Worm (Caenorhabditis elegans): ENCODE data around the gene K08D8.6.

The K08D8.6 gene

ce11 chrIV:12840873-12841272, 49.4 kb downstream of the K08D8.6 start:
- TF ChIP-seq ceh-83 (GFP tag; optimal IDR thresholded peaks at IDR 0.05) (no peak), nhr-12 (tag; optimal IDR thresholded peaks at IDR 0.05) (no peak), nhr-2 (tag; optimal IDR thresholded peaks at IDR 0.05) (no peak), lin-13 (tag; optimal IDR thresholded peaks at IDR 0.05) (no peak), ham-2 (GFP tag; optimal IDR thresholded peaks at IDR 0.05) (no peak), ces-1 (GFP tag; optimal IDR thresholded peaks at IDR 0.05) (no peak), mab-5 (tag; optimal IDR thresholded peaks at IDR 0.05) (no peak), ztf-11 (tag; optimal IDR thresholded peaks at IDR 0.05) (no peak), nhr-28 (tag; optimal IDR thresholded peaks at IDR 0.05) (no peak), mep-1 (tag; optimal IDR thresholded peaks at IDR 0.05) (no peak), snpc-4 (tag; optimal IDR thresholded peaks at IDR 0.05) (no peak), unc-120 (tag; optimal IDR thresholded peaks at IDR 0.05; ENCODE audit: poor library complexity, severe bottlenecking) (no peak), cnd-1 (tag; optimal IDR thresholded peaks at IDR 0.05) (no peak), sem-2 (GFP tag; optimal IDR thresholded peaks at IDR 0.05) (no peak), blmp-1 (tag; optimal IDR thresholded peaks at IDR 0.05) (no peak)

ce11 chrIV:12840348-12840747, 50.0 kb downstream of the K08D8.6 start:
- TF ChIP-seq sptf-1 (tag; optimal IDR thresholded peaks at IDR 0.05) (no peak), lsy-2 (tag; optimal IDR thresholded peaks at IDR 0.05) (no peak), nhr-76 (tag; optimal IDR thresholded peaks at IDR 0.05) (no peak), tbx-8 (GFP tag; optimal IDR thresholded peaks at IDR 0.05) (no peak), blmp-1 (tag; optimal IDR thresholded peaks at IDR 0.05) (no peak), hlh-1 (tag; optimal IDR thresholded peaks at IDR 0.05) (no peak), ceh-43 (GFP tag; optimal IDR thresholded peaks at IDR 0.05) (no peak), snpc-4 (tag; optimal IDR thresholded peaks at IDR 0.05) (no peak), zip-8 (tag; optimal IDR thresholded peaks at IDR 0.05) (no peak), mep-1 (tag; optimal IDR thresholded peaks at IDR 0.05) (no peak), nhr-28 (tag; optimal IDR thresholded peaks at IDR 0.05) (no peak), ceh-39 (tag; optimal IDR thresholded peaks at IDR 0.05) (no peak), nhr-2 (tag; optimal IDR thresholded peaks at IDR 0.05) (no peak), nhr-237 (tag; optimal IDR thresholded peaks at IDR 0.05) (no peak), unc-62 (GFP tag; optimal IDR thresholded peaks at IDR 0.05) (no peak), ztf-11 (tag; optimal IDR thresholded peaks at IDR 0.05) (no peak), elt-1 (tag; optimal IDR thresholded peaks at IDR 0.05; ENCODE audit: borderline replicate concordance, insufficient read depth) (no peak), M03D4.4 (tag; optimal IDR thresholded peaks at IDR 0.05) (no peak)
